Worm (Caenorhabditis elegans) whole organism, young adult: Measurements from ENCODE around the gene Y5F2A.4.

Source experiments
- mes-4 ChIP-seq: sonication (generic microtip); optimal IDR thresholded peaks from 2 replicates; lab custom pipeline; 2016; ENCODE audit warnings: missing genotype, missing genetic modification characterization, missing compliant biosample characterization
- nfya-1 ChIP-seq: sonication (generic microtip); optimal IDR thresholded peaks from 2 replicates; lab custom pipeline; 2017; ENCODE audit warnings: antibody characterized with exemption, missing compliant biosample characterization, missing genetic modification characterization, borderline replicate concordance; ENCODE audit not compliant: insufficient read depth
- snpc-3.4 ChIP-seq: sonication (generic microtip); optimal IDR thresholded peaks from 2 replicates; lab custom pipeline; 2017; ENCODE audit warnings: missing genetic modification characterization, mild to moderate bottlenecking, missing compliant biosample characterization, antibody characterized with exemption, moderate library complexity, missing genotype, missing genetic modification reagents

DNA sequence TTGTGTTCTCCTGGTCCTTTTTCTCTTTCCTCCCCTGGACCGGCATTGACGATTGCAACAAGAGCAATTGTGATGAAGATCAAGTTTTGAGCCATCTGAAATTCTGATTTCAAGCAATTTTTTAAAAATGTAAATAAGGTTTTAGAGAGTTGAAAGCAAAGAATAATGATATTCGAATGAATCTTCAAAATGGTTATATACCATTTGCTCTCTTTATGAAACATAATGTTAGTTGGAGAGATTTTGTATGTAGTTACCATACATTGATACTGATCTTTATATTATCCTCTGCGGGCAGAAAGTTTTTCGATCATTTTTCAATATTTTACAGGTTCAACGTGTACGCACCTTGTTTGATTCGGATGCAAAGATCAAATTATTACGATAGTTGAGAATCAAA is 27.3 kb upstream of the Y5F2A.4 start, which contains the start of gene srlf-24:
- no peak for TF ChIP-seq nfya-1 (tag; lab: Kevin White, UChicago)
- TF ChIP-seq mes-4 (tag; lab: Kevin White, UChicago): no peak
- no peak for TF ChIP-seq snpc-3.4 (tag; lab: Kevin White, UChicago)
